Worm (Caenorhabditis elegans): ENCODE results near the gene F02D8.1.

Gene F02D8.1

ce11 chrV:14979937-14980336 lies 1.4 kb upstream of the F02D8.1 start, which contains the start of gene xbx-1:
Gene xbx-1 (plus strand): TSS chrV:14980237.
- TF ChIP-seq nhr-23 (tag; optimal IDR thresholded peaks at IDR 0.05) (no peak), F13H6.1 (tag; optimal IDR thresholded peaks at IDR 0.05) (no peak), aly-2 (tag; optimal IDR thresholded peaks at IDR 0.05) (no peak), ZK546.5 (tag; optimal IDR thresholded peaks at IDR 0.05) (no peak), gmeb-1 (tag; optimal IDR thresholded peaks at IDR 0.05) (no peak), lin-39 (tag; optimal IDR thresholded peaks at IDR 0.05) (no peak), unc-39 (tag; optimal IDR thresholded peaks at IDR 0.05) (no peak), dmd-4 (tag; optimal IDR thresholded peaks at IDR 0.05) (no peak), ztf-11 (tag; optimal IDR thresholded peaks at IDR 0.05) (no peak), sem-4 (tag; optimal IDR thresholded peaks at IDR 0.05) (no peak), ama-1 (optimal IDR thresholded peaks at IDR 0.05) (no peak), nhr-237 (tag; optimal IDR thresholded peaks at IDR 0.05) (no peak), ztf-1 (GFP tag; conservative IDR thresholded peaks at IDR 0.05) (no peak), peb-1 (tag; optimal IDR thresholded peaks at IDR 0.05) (no peak), C34F6.9 (tag; optimal IDR thresholded peaks at IDR 0.05) (no peak), Y55F3AM.14 (GFP tag; optimal IDR thresholded peaks at IDR 0.05) (no peak)

DNA sequence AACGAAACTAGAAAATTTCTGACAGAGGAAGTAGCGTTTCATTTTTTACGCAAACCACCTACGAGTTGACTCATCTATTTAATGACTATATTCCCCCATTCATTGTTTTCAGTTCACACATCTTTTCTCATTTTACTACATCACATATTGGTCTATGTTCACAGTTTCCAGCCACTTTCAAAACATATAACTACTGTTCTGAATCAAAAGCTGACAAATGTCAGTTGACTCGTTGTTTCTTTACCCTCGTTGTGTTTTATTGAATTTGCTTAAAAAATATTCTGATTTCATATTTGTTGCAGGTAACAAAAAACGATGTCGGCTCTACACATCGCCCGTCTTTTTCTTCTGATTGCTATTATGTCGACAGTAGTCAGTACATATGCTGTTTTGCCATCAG lies 7.4 kb downstream of the F02D8.1 start, which contains the start of gene nlp-59:
nlp-59 (plus strand) TSS at position 301 of the 400 bp plus-strand sequence.
- TF ChIP-seq sem-4 (tag; optimal IDR thresholded peaks at IDR 0.05) (no peak), nhr-10 (tag; optimal IDR thresholded peaks at IDR 0.05) (no peak), lin-11 (tag; optimal IDR thresholded peaks at IDR 0.05) (no peak), ceh-16 (tag; optimal IDR thresholded peaks at IDR 0.05) (no peak), nhr-6 (tag; optimal IDR thresholded peaks at IDR 0.05) (no peak), unc-62 (GFP tag; optimal IDR thresholded peaks at IDR 0.05) (no peak), mdl-1 (tag; optimal IDR thresholded peaks at IDR 0.05) (no peak), nhr-25 (tag; optimal IDR thresholded peaks at IDR 0.05) (no peak), fos-1 (tag; optimal IDR thresholded peaks at IDR 0.05) (no peak), dmd-4 (tag; optimal IDR thresholded peaks at IDR 0.05) (no peak), unc-39 (tag; optimal IDR thresholded peaks at IDR 0.05) (no peak), ceh-82 (tag; optimal IDR thresholded peaks at IDR 0.05) (no peak), mbf-1 (tag; optimal IDR thresholded peaks at IDR 0.05) (no peak), lin-13 (GFP tag; optimal IDR thresholded peaks at IDR 0.05) (no peak), nhr-21 (tag; optimal IDR thresholded peaks at IDR 0.05) (no peak)

ce11 chrV:14955676-14956075 lies 22.8 kb downstream of the F02D8.1 start, which contains the start of gene F02D8.9:
Gene F02D8.9 (minus strand): TSS chrV:14955776.
- TF ChIP-seq unc-39 (tag; optimal IDR thresholded peaks at IDR 0.05) = no peak
- TF ChIP-seq sma-9 (GFP tag; optimal IDR thresholded peaks at IDR 0.05) = no peak
- no peak for TF ChIP-seq sma-9 (tag; optimal IDR thresholded peaks at IDR 0.05)
- TF ChIP-seq nhr-23 (tag; optimal IDR thresholded peaks at IDR 0.05) = no peak
- TF ChIP-seq fos-1 (tag; optimal IDR thresholded peaks at IDR 0.05) = no peak

DNA sequence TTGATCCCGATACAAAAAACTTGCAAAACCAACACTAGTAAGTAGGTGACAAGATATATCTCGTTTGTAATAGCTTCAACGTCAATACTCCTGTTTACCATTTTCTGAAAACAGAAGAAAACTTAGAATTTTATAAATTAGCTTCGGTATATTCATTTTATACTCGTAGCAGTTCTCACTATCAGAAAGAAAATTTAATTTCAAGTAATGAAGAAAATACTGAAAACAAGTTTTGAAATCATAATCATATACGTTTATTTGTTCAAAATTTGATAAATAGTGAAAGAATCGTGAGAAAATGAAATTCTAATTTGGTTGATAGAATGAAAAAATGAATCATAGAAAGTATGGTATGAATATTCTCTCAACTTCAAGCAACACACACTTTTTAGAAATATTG lies 23.9 kb downstream of the F02D8.1 start, which contains the start of gene C30G7.5:
C30G7.5 (minus strand) TSS at position 101 of the 400 bp plus-strand sequence.
- TF ChIP-seq elt-1 (tag; optimal IDR thresholded peaks at IDR 0.05) (no peak), aly-2 (tag; optimal IDR thresholded peaks at IDR 0.05) (no peak), ama-1 (optimal IDR thresholded peaks at IDR 0.05) (no peak)

DNA sequence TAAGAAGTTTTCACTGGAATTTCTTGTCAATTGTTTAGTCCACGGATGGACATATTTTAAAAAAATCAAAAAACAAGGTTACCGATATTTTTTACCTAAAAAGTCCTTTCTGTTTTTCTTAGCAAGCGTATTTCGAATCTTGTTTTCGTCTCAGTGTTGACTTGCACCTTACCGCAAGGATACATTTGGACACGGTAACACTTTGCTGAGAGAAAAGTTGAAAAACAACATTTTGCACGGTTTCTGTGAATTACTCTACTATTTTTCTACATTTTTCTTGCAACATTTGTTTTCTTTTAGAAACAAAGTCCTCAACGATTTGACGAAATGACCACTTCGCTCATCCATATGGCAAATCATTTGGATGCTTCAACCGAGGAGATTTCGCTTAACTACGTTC lies 29.0 kb downstream of the F02D8.1 start, which contains the start of gene hil-1:
hil-1 (plus strand) TSS at position 301 of the 400 bp plus-strand sequence.
- TF ChIP-seq crh-2 (tag; optimal IDR thresholded peaks at IDR 0.05) (no peak), egl-27 (tag; optimal IDR thresholded peaks at IDR 0.05) (no peak), lsy-2 (tag; optimal IDR thresholded peaks at IDR 0.05) (no peak), ztf-4 (tag; optimal IDR thresholded peaks at IDR 0.05) (no peak), mbf-1 (tag; optimal IDR thresholded peaks at IDR 0.05) (no peak), R02D3.7 (tag; optimal IDR thresholded peaks at IDR 0.05) (no peak)

Data from whole organism, L2 larva.